Worm (Caenorhabditis elegans) whole organism, young adult: ENCODE results near the gene R13A5.15.

ENCODE experiments used
- B0019.2 ChIP-seq: fragments of 200-800 bp; sonication (Bioruptor generic); conservative IDR thresholded peaks from 2 replicates; pipeline ENCODE4 v1.3.6; 2022; ENCODE audit warnings: missing genetic modification reagents, missing genetic modification characterization, missing compliant biosample characterization
- D2030.7 ChIP-seq: fragments of 200-800 bp; sonication (Bioruptor generic); IDR thresholded peaks from 2 replicates; pipeline ENCODE4 v1.3.6; 2022; ENCODE audit warnings: missing genetic modification reagents, missing genetic modification characterization, missing compliant biosample characterization
- ceh-58 ChIP-seq: fragments of 200-800 bp; sonication (Bioruptor generic); IDR thresholded peaks from 2 replicates; pipeline ENCODE4 v1.3.6; 2022; ENCODE audit warnings: missing genetic modification characterization, missing compliant biosample characterization
- hmg-20 ChIP-seq: fragments of 200-800 bp; sonication (Bioruptor generic); IDR thresholded peaks from 2 replicates; pipeline ENCODE4 v1.3.6; 2022; ENCODE audit warnings: missing genetic modification reagents, missing genetic modification characterization, missing compliant biosample characterization
- ztf-22 ChIP-seq: fragments of 200-800 bp; sonication (Bioruptor generic); optimal IDR thresholded peaks from 2 replicates; lab custom pipeline; 2018; ENCODE audit warnings: mild to moderate bottlenecking, missing genetic modification characterization, moderate library complexity, missing compliant biosample characterization

DNA sequence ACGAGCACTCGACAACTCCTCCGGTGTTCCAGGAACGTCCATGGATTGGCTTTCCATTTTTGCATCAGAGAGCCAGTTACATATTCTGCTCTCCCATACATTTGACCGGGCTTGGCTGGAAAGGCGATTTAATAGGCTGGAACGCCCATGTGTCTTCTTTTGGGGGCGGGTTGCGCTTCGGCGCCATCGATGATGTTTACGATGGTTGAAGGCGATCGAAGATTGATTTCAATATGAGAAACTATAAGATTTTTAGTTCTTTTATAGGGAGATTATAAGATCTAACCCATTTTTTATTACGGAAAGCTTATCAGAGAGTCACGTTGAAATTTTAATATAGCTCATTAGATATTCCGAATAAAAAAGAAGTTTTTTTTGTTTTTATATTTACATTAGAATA is 21.1 kb upstream of the R13A5.15 start, which contains the start of gene nsph-4.3:
- TF ChIP-seq B0019.2 (GFP tag; lab: Robert Waterston, UW) (no peak), hmg-20 (GFP tag; lab: Robert Waterston, UW) (no peak), ceh-58 (GFP tag; lab: Robert Waterston, UW) (no peak), D2030.7 (GFP tag; lab: Robert Waterston, UW) (no peak), ztf-22 (no peak)
